Fruit fly (Drosophila melanogaster) whole organism, wandering third instar larva: ENCODE results near the gene Nak.

Experiments
- Dfd ChIP-seq: fragments of >200 bp; optimal IDR thresholded peaks from 2 replicates; lab custom pipeline; 2017; ENCODE audit warnings: missing biosample characterization, missing genetic modification characterization
- GATAd ChIP-seq: sonication (Bioruptor generic); optimal IDR thresholded peaks from 2 replicates; lab custom pipeline; 2016; ENCODE audit warnings: missing biosample characterization, missing genetic modification characterization
- N ChIP-seq: fragments of >200 bp; optimal IDR thresholded peaks from 2 replicates; lab custom pipeline; 2018; ENCODE audit warnings: missing biosample characterization, missing external identifiers, missing genetic modification characterization
- OdsH ChIP-seq: fragments of 200-800 bp; sonication (Bioruptor generic); optimal IDR thresholded peaks from 2 replicates; lab custom pipeline; 2016; ENCODE audit warnings: missing biosample characterization, mild to moderate bottlenecking, missing genetic modification characterization
- Vsx2 ChIP-seq: fragments of 200-300, 225-300 bp; sonication (Bioruptor generic); optimal IDR thresholded peaks from 2 replicates; lab custom pipeline; 2018; ENCODE audit warnings: missing biosample characterization, missing genetic modification characterization; ENCODE audit not compliant: partially characterized antibody
- dsf ChIP-seq: sonication (Bioruptor generic); optimal IDR thresholded peaks from 2 replicates; lab custom pipeline; 2016; ENCODE audit warnings: missing biosample characterization, missing genetic modification characterization, borderline replicate concordance
- fru ChIP-seq: fragments of 200-800 bp; sonication (Bioruptor generic); optimal IDR thresholded peaks from 3 replicates; lab custom pipeline; 2016; ENCODE audit warnings: missing biosample characterization, mild to moderate bottlenecking, missing genetic modification characterization
- psq ChIP-seq: fragments of 200-800 bp; sonication (Bioruptor generic); optimal IDR thresholded peaks from 3 replicates; lab custom pipeline; 2017; ENCODE audit warnings: missing biosample characterization, mild to moderate bottlenecking, missing genetic modification characterization, moderate library complexity
- tai ChIP-seq: sonication (Bioruptor generic); optimal IDR thresholded peaks from 2 replicates; lab custom pipeline; 2016; ENCODE audit warnings: missing biosample characterization, missing genetic modification characterization

DNA sequence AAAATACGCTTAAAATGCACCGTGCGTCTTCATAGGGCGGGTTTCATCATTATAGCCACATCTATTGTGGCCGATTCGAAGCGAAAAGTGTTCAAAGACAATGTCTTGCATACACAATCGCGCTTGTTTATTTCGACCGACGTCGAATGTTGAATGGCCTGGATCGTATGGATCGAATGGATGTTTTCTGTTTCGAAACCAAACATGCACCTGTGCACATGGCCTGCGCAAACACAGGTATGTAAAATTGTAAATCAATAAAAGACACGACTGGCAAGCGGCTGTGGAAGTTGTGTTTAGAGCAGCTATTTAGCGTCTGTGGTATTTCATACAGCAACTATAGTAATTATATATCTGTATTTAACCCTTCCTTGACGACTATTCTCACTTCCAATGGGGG is 12.9 kb upstream of the Nak start:
- TF ChIP-seq GATAd (no peak), psq (GFP tag; lab: Kevin White, UChicago) (no peak), Dfd (GFP tag; lab: Kevin White, UChicago) (no peak), dsf (GFP tag; lab: Kevin White, UChicago) (no peak), Vsx2 (GFP tag; lab: Kevin White, UChicago) (no peak), OdsH (peak; percentile 45), fru (GFP tag; lab: Kevin White, UChicago) (peak; percentile 21), tai (GFP tag; lab: Kevin White, UChicago) (no peak), N (GFP tag; lab: Kevin White, UChicago) (no peak)
